Fruit fly (Drosophila melanogaster) whole organism, wandering third instar larva: ENCODE measurements around the gene CG4553.

ENCODE experiments used
- Abd-B ChIP-seq: fragments of >200 bp; optimal IDR thresholded peaks from 2 replicates; lab custom pipeline; 2017; ENCODE audit warnings: missing biosample characterization, missing genetic modification characterization
- CG32264 ChIP-seq: fragments of 200-800 bp; sonication (Bioruptor generic); optimal IDR thresholded peaks from 2 replicates; lab custom pipeline; 2016; ENCODE audit warnings: missing biosample characterization, missing genetic modification characterization
- CG9705 ChIP-seq: fragments of 200-800 bp; sonication (Bioruptor generic); optimal IDR thresholded peaks from 2 replicates; lab custom pipeline; 2018; ENCODE audit warnings: missing biosample characterization, mild to moderate bottlenecking, missing genetic modification characterization
- CrebA ChIP-seq: fragments of 200-800 bp; sonication (Bioruptor generic); optimal IDR thresholded peaks from 2 replicates; lab custom pipeline; 2016; ENCODE audit warnings: missing biosample characterization, mild to moderate bottlenecking, missing genetic modification characterization, borderline replicate concordance
- Dfd ChIP-seq: fragments of >200 bp; optimal IDR thresholded peaks from 2 replicates; lab custom pipeline; 2017; ENCODE audit warnings: missing biosample characterization, missing genetic modification characterization
- Dif ChIP-seq: fragments of 200-275, 200-300 bp; sonication (Bioruptor generic); optimal IDR thresholded peaks from 2 replicates; lab custom pipeline; 2018; ENCODE audit warnings: missing biosample characterization, missing genetic modification characterization; ENCODE audit not compliant: partially characterized antibody
- GATAd ChIP-seq: sonication (Bioruptor generic); optimal IDR thresholded peaks from 2 replicates; lab custom pipeline; 2016; ENCODE audit warnings: missing biosample characterization, missing genetic modification characterization
- HLH106 ChIP-seq: fragments of 200-800 bp; optimal IDR thresholded peaks from 3 replicates; lab custom pipeline; 2019; ENCODE audit warnings: missing biosample characterization, mild to moderate bottlenecking, missing genetic modification characterization, moderate library complexity
- Hnf4 ChIP-seq: fragments of 200-800 bp; sonication (Bioruptor generic); optimal IDR thresholded peaks from 2 replicates; lab custom pipeline; 2016; ENCODE audit warnings: missing biosample characterization, mild to moderate bottlenecking, missing genetic modification characterization
- Hr78 ChIP-seq: fragments of >200 bp; optimal IDR thresholded peaks from 2 replicates; lab custom pipeline; 2017; ENCODE audit warnings: missing biosample characterization, missing genetic modification characterization
- Hr83 ChIP-seq: fragments of 200-300 bp; sonication (Bioruptor generic); optimal IDR thresholded peaks from 2 replicates; lab custom pipeline; 2016; ENCODE audit warnings: missing biosample characterization, mild to moderate bottlenecking, missing genetic modification characterization, moderate library complexity; ENCODE audit not compliant: poor library complexity, severe bottlenecking
- Jra ChIP-seq: sonication (Bioruptor generic); optimal IDR thresholded peaks from 2 replicates; lab custom pipeline; 2016; ENCODE audit warnings: missing biosample characterization, missing genetic modification characterization
- Mio ChIP-seq: sonication (Bioruptor generic); optimal IDR thresholded peaks from 2 replicates; lab custom pipeline; 2016; ENCODE audit warnings: missing biosample characterization, missing genetic modification characterization
- Myc ChIP-seq: fragments of >200 bp; optimal IDR thresholded peaks from 2 replicates; lab custom pipeline; 2017
- N ChIP-seq: fragments of >200 bp; optimal IDR thresholded peaks from 2 replicates; lab custom pipeline; 2018; ENCODE audit warnings: missing biosample characterization, missing external identifiers, missing genetic modification characterization
- OdsH ChIP-seq: fragments of 200-800 bp; sonication (Bioruptor generic); optimal IDR thresholded peaks from 2 replicates; lab custom pipeline; 2016; ENCODE audit warnings: missing biosample characterization, mild to moderate bottlenecking, missing genetic modification characterization
- Rel ChIP-seq, 2 experiments: fragments of 200-800 bp; sonication (Bioruptor generic) in 1 of 2; optimal IDR thresholded peaks; 2 replicates in 1 of 2; 3 replicates in 1 of 2; lab custom pipeline; 2016 to 2019; ENCODE audit warnings: mild to moderate bottlenecking in 2 of 2, missing biosample characterization in 2 of 2, missing genetic modification characterization in 2 of 2, moderate library complexity in 1 of 2
- Sp1 ChIP-seq: fragments of 200-800 bp; sonication (Bioruptor generic); optimal IDR thresholded peaks from 3 replicates; lab custom pipeline; 2019; ENCODE audit warnings: missing biosample characterization, mild to moderate bottlenecking, missing genetic modification characterization, moderate library complexity
- Vsx2 ChIP-seq: fragments of 200-300, 225-300 bp; sonication (Bioruptor generic); optimal IDR thresholded peaks from 2 replicates; lab custom pipeline; 2018; ENCODE audit warnings: missing biosample characterization, missing genetic modification characterization; ENCODE audit not compliant: partially characterized antibody
- br ChIP-seq: fragments of 200-800 bp; sonication (Bioruptor generic); optimal IDR thresholded peaks from 2 replicates; lab custom pipeline; 2016; ENCODE audit warnings: missing biosample characterization, missing genetic modification characterization
- brk ChIP-seq: fragments of 200-800 bp; sonication (Bioruptor generic); optimal IDR thresholded peaks from 2 replicates; lab custom pipeline; 2016; ENCODE audit warnings: missing biosample characterization, mild to moderate bottlenecking, missing genetic modification characterization
- dl ChIP-seq, 2 experiments: fragments of 175-275, 200-275 bp in 1 of 2; fragments of 200-275 bp in 1 of 2; sonication (Bioruptor generic); optimal IDR thresholded peaks; lab custom pipeline; 2018; ENCODE audit warnings: mild to moderate bottlenecking in 2 of 2, missing biosample characterization in 2 of 2, missing genetic modification characterization in 2 of 2, moderate library complexity in 2 of 2; ENCODE audit not compliant: partially characterized antibody in 2 of 2, insufficient read depth in 1 of 2
- dmrt93B ChIP-seq: fragments of 200-800 bp; sonication (Bioruptor generic); optimal IDR thresholded peaks from 2 replicates; lab custom pipeline; 2018; ENCODE audit warnings: missing biosample characterization, mild to moderate bottlenecking, missing genetic modification characterization
- dsf ChIP-seq: sonication (Bioruptor generic); optimal IDR thresholded peaks from 2 replicates; lab custom pipeline; 2016; ENCODE audit warnings: missing biosample characterization, missing genetic modification characterization, borderline replicate concordance
- ey ChIP-seq: fragments of 200-800 bp; sonication (Bioruptor generic); optimal IDR thresholded peaks from 2 replicates; lab custom pipeline; 2016; ENCODE audit warnings: missing biosample characterization, missing genetic modification characterization
- foxo ChIP-seq, 2 experiments: fragments of 200-800 bp; sonication (Bioruptor generic); optimal IDR thresholded peaks; 2 replicates in 1 of 2; 3 replicates in 1 of 2; lab custom pipeline; 2016 to 2017; ENCODE audit warnings: missing biosample characterization in 2 of 2, missing genetic modification characterization in 2 of 2
- h ChIP-seq: fragments of 200-800 bp; sonication (Bioruptor generic); optimal IDR thresholded peaks from 3 replicates; lab custom pipeline; 2016; ENCODE audit warnings: missing biosample characterization, mild to moderate bottlenecking, missing genetic modification characterization
- jim ChIP-seq: fragments of 175-275, 200-325 bp; sonication (Bioruptor generic); optimal IDR thresholded peaks from 2 replicates; lab custom pipeline; 2016; ENCODE audit warnings: missing biosample characterization, mild to moderate bottlenecking, missing genetic modification characterization
- lola ChIP-seq: fragments of >200 bp; optimal IDR thresholded peaks from 2 replicates; lab custom pipeline; 2017; ENCODE audit warnings: missing biosample characterization, missing genetic modification characterization
- pan ChIP-seq: fragments of >200 bp; optimal IDR thresholded peaks from 2 replicates; lab custom pipeline; 2017
- psq ChIP-seq: fragments of 200-800 bp; sonication (Bioruptor generic); optimal IDR thresholded peaks from 3 replicates; lab custom pipeline; 2017; ENCODE audit warnings: missing biosample characterization, mild to moderate bottlenecking, missing genetic modification characterization, moderate library complexity
- rgr ChIP-seq: fragments of 200-800 bp; sonication (Bioruptor generic); optimal IDR thresholded peaks from 3 replicates; lab custom pipeline; 2016; ENCODE audit warnings: missing biosample characterization, mild to moderate bottlenecking, missing genetic modification characterization
- sage ChIP-seq: fragments of 200-800 bp; sonication (Bioruptor generic); optimal IDR thresholded peaks from 2 replicates; lab custom pipeline; 2016; ENCODE audit warnings: missing biosample characterization, mild to moderate bottlenecking, missing genetic modification characterization
- sv ChIP-seq: fragments of 200-800 bp; sonication (Bioruptor generic); optimal IDR thresholded peaks from 3 replicates; lab custom pipeline; 2016; ENCODE audit warnings: missing biosample characterization, missing genetic modification characterization
- tai ChIP-seq: sonication (Bioruptor generic); optimal IDR thresholded peaks from 2 replicates; lab custom pipeline; 2016; ENCODE audit warnings: missing biosample characterization, missing genetic modification characterization
- usp ChIP-seq: fragments of >200 bp; optimal IDR thresholded peaks from 2 replicates; lab custom pipeline; 2017; ENCODE audit warnings: missing biosample characterization, missing genetic modification characterization
- woc ChIP-seq: sonication (Bioruptor generic); optimal IDR thresholded peaks from 2 replicates; lab custom pipeline; 2016; ENCODE audit warnings: missing biosample characterization, mild to moderate bottlenecking, missing genetic modification characterization

CG4553 gene

dm6 chr3R:25472635-25473552 is 3.8 kb downstream of the CG4553 start, which contains the start of the genes Fur1 and Vps33B (continued):
- TF ChIP-seq Jra: peak; percentile 97
- TF ChIP-seq woc (GFP tag; lab: Kevin White, UChicago): peak; percentile 98
- TF ChIP-seq CrebA (GFP tag; lab: Kevin White, UChicago): no peak
- TF ChIP-seq, all 38 proteins: peak for 27

- peak; percentile 17 for TF ChIP-seq Rel (GFP tag; optimal IDR thresholded peaks at IDR 0.05; lab: Kevin White, UChicago)
- TF ChIP-seq Rel (tag; optimal IDR thresholded peaks at IDR 0.05; lab: Kevin White, UChicago): no peak
- TF ChIP-seq br: no peak
- TF ChIP-seq psq (GFP tag; lab: Kevin White, UChicago): peak; percentile 98
- no peak for TF ChIP-seq CrebA (GFP tag; lab: Kevin White, UChicago)
- peak; percentile 16 for TF ChIP-seq rgr
- no peak for TF ChIP-seq Abd-B (GFP tag; lab: Kevin White, UChicago)
Observed at dm6 chr3R:25471853-25472634, 4.7 kb downstream of the CG4553 start.

dm6 chr3R:25466166-25466565 is 10.5 kb downstream of the CG4553 start:
- TF ChIP-seq h (GFP tag; lab: Kevin White, UChicago): no peak
- no peak for TF ChIP-seq Rel (GFP tag; optimal IDR thresholded peaks at IDR 0.05; lab: Kevin White, UChicago)
- peak; percentile 98 for TF ChIP-seq Rel (tag; optimal IDR thresholded peaks at IDR 0.05; lab: Kevin White, UChicago)

dm6 chr3R:25462642-25463317 is 13.9 kb downstream of the CG4553 start:
- TF ChIP-seq Sp1 (GFP tag; lab: Kevin White, UChicago) (peak; percentile 93), GATAd (GFP tag; lab: Kevin White, UChicago) (no peak), jim (GFP tag; lab: Kevin White, UChicago) (no peak), Hr83 (no peak), CrebA (GFP tag; lab: Kevin White, UChicago) (peak; percentile 18), brk (peak; percentile 90), Dif (no peak), OdsH (GFP tag; lab: Kevin White, UChicago) (peak; percentile 92), Jra (peak; percentile 52), dmrt93B (GFP tag; lab: Kevin White, UChicago) (peak; percentile 77), N (GFP tag; lab: Kevin White, UChicago) (no peak), HLH106 (tag; lab: Kevin White, UChicago) (peak; percentile 93), foxo (GFP tag; optimal IDR thresholded peaks at IDR 0.05; lab: Kevin White, UChicago) (peak in 1 of 2 experiments; percentile 93), tai (peak; percentile 26), sage (GFP tag; lab: Kevin White, UChicago) (peak; percentile 66), Vsx2 (GFP tag; lab: Kevin White, UChicago) (peak; percentile 68), Myc (lab: Kevin White, UChicago) (no peak), dsf (GFP tag; lab: Kevin White, UChicago) (peak; percentile 51), Rel (GFP tag; optimal IDR thresholded peaks at IDR 0.05; lab: Kevin White, UChicago) (peak; percentile 72), Rel (tag; optimal IDR thresholded peaks at IDR 0.05; lab: Kevin White, UChicago) (peak; percentile 62), dl (GFP tag; optimal IDR thresholded peaks at IDR 0.05; lab: Kevin White, UChicago; ENCODE audit: insufficient read depth in 1 of 2, partially characterized antibody in 2 of 2) (no peak), br (peak; percentile 42), lola (no peak), h (GFP tag; lab: Kevin White, UChicago) (peak; percentile 87), rgr (peak; percentile 88), Hr78 (GFP tag; lab: Kevin White, UChicago) (no peak), Dfd (GFP tag; lab: Kevin White, UChicago) (no peak), pan (lab: Kevin White, UChicago) (no peak), CG32264 (GFP tag; lab: Kevin White, UChicago) (peak; percentile 17), ey (peak; percentile 75), usp (no peak), psq (GFP tag; lab: Kevin White, UChicago) (peak; percentile 86), CG9705 (GFP tag; lab: Kevin White, UChicago) (peak; percentile 76), Hnf4 (GFP tag; lab: Kevin White, UChicago) (peak; percentile 73), woc (GFP tag; lab: Kevin White, UChicago) (peak; percentile 84), Mio (GFP tag; lab: Kevin White, UChicago) (no peak), Abd-B (GFP tag; lab: Kevin White, UChicago) (no peak), sv (GFP tag; lab: Kevin White, UChicago) (no peak)
